Worm (Caenorhabditis elegans): ENCODE measurements around the gene pfn-2.

The pfn-2 gene

ce11 chrX:5311174-5311573, 42.7 kb downstream of the pfn-2 start:
- TF ChIP-seq ceh-13 (GFP tag; optimal IDR thresholded peaks at IDR 0.05): no peak
- no peak for TF ChIP-seq hmbx-1 (tag; optimal IDR thresholded peaks at IDR 0.05)
- no peak for TF ChIP-seq ceh-36 (tag; optimal IDR thresholded peaks at IDR 0.05)
- no peak for TF ChIP-seq B0310.2 (tag; optimal IDR thresholded peaks at IDR 0.05)

ce11 chrX:5309622-5310021, 44.2 kb downstream of the pfn-2 start:
- TF ChIP-seq ceh-13 (GFP tag; optimal IDR thresholded peaks at IDR 0.05) (no peak), ceh-36 (tag; optimal IDR thresholded peaks at IDR 0.05) (no peak), aly-1 (tag; optimal IDR thresholded peaks at IDR 0.05) (no peak), tra-4 (tag; optimal IDR thresholded peaks at IDR 0.05) (no peak), tbx-37 (GFP tag; conservative IDR thresholded peaks at IDR 0.05) (no peak), hnd-1 (tag; optimal IDR thresholded peaks at IDR 0.05) (no peak), B0310.2 (tag; optimal IDR thresholded peaks at IDR 0.05) (no peak), tbx-11 (GFP tag; IDR thresholded peaks at IDR 0.05) (no peak), ama-1 (optimal IDR thresholded peaks at IDR 0.05) (no peak), sea-1 (GFP tag; conservative IDR thresholded peaks at IDR 0.05) (no peak), ets-7 (tag; optimal IDR thresholded peaks at IDR 0.05) (no peak)

- no peak for TF ChIP-seq sea-1 (GFP tag; conservative IDR thresholded peaks at IDR 0.05)
- TF ChIP-seq ets-7 (tag; optimal IDR thresholded peaks at IDR 0.05): no peak
- TF ChIP-seq pes-1 (GFP tag; IDR thresholded peaks at IDR 0.05): no peak
- no peak for TF ChIP-seq aly-1 (tag; optimal IDR thresholded peaks at IDR 0.05)
- TF ChIP-seq ceh-36 (tag; optimal IDR thresholded peaks at IDR 0.05): no peak
- TF ChIP-seq ama-1 (optimal IDR thresholded peaks at IDR 0.05): no peak
These were observed 50.4 kb downstream of the pfn-2 start, which contains the start of gene ags-3 for ce11 chrX:5303500-5303899. Gene ags-3, minus strand, starts transcription at chrX:5303600.
